Fruit fly (Drosophila melanogaster) whole organism, embryonic: ENCODE measurements around the gene hbt.

Experiments used
- Abd-B ChIP-seq: fragments of 200-800 bp; sonication (Bioruptor generic); optimal IDR thresholded peaks from 2 replicates; lab custom pipeline; 2018; ENCODE audit warnings: missing biosample characterization, mild to moderate bottlenecking, missing genetic modification characterization, moderate library complexity
- BEAF-32 ChIP-seq: fragments of 200-800 bp; sonication (Bioruptor generic); optimal IDR thresholded peaks from 3 replicates; lab custom pipeline; 2017; ENCODE audit warnings: missing biosample characterization, missing genetic modification characterization, mild to moderate bottlenecking, moderate library complexity, missing genetic modification reagents
- CG10267 ChIP-seq: fragments of 200-800 bp; sonication (Bioruptor generic); optimal IDR thresholded peaks from 2 replicates; lab custom pipeline; 2018; ENCODE audit warnings: missing biosample characterization, mild to moderate bottlenecking, missing genetic modification characterization, moderate library complexity
- CG10462 ChIP-seq: fragments of 200-800 bp; sonication (Bioruptor generic); optimal IDR thresholded peaks from 2 replicates; lab custom pipeline; 2016; ENCODE audit warnings: missing biosample characterization, missing genetic modification characterization
- CG12219 ChIP-seq: fragments of 200-800 bp; sonication (Bioruptor generic); optimal IDR thresholded peaks from 3 replicates; lab custom pipeline; 2018; ENCODE audit warnings: missing biosample characterization, mild to moderate bottlenecking, missing genetic modification characterization
- CG14667 ChIP-seq: fragments of 200-800 bp; sonication (Bioruptor generic); IDR thresholded peaks from 2 replicates; pipeline ENCODE4 v1.3.6; 2022; ENCODE audit warnings: missing biosample characterization, missing genetic modification characterization
- CG1603 ChIP-seq: fragments of 200-800 bp; sonication (Bioruptor generic); optimal IDR thresholded peaks from 2 replicates; lab custom pipeline; 2019; ENCODE audit warnings: missing biosample characterization, mild to moderate bottlenecking, missing genetic modification characterization, moderate library complexity
- CG17328 ChIP-seq: fragments of 200-800 bp; sonication (Bioruptor generic); IDR thresholded peaks from 2 replicates; pipeline ENCODE4 v1.3.6; 2022; ENCODE audit warnings: missing biosample characterization, missing genetic modification characterization
- CG18764 ChIP-seq: fragments of 200-800 bp; sonication (Bioruptor generic); optimal IDR thresholded peaks from 3 replicates; lab custom pipeline; 2016; ENCODE audit warnings: missing biosample characterization, missing genetic modification characterization
- CG2129 ChIP-seq: fragments of 200-800 bp; sonication (Bioruptor generic); IDR thresholded peaks from 2 replicates; pipeline ENCODE4 v1.3.6; 2022; ENCODE audit warnings: missing biosample characterization, missing genetic modification characterization; ENCODE audit not compliant: partially characterized antibody
- CG2678 ChIP-seq: fragments of 200-800 bp; sonication (Bioruptor generic); optimal IDR thresholded peaks from 3 replicates; lab custom pipeline; 2019; ENCODE audit warnings: missing biosample characterization, mild to moderate bottlenecking, missing genetic modification characterization, moderate library complexity
- CG3065 ChIP-seq: fragments of 200-800 bp; sonication (Bioruptor generic); optimal IDR thresholded peaks from 2 replicates; lab custom pipeline; 2016; ENCODE audit warnings: missing biosample characterization, missing genetic modification characterization
- CG34224 ChIP-seq: fragments of 200-800 bp; sonication (Bioruptor generic); IDR thresholded peaks from 3 replicates; pipeline ENCODE4 v1.3.6; 2022; ENCODE audit warnings: missing biosample characterization, missing genetic modification characterization; ENCODE audit not compliant: partially characterized antibody
- CG34376 ChIP-seq: fragments of 200-800 bp; sonication (Bioruptor generic); optimal IDR thresholded peaks from 2 replicates; lab custom pipeline; 2018; ENCODE audit warnings: missing biosample characterization, mild to moderate bottlenecking, missing genetic modification characterization
- CG4328 ChIP-seq: fragments of 200-800 bp; sonication (Bioruptor generic); optimal IDR thresholded peaks from 3 replicates; lab custom pipeline; 2017; ENCODE audit warnings: missing biosample characterization, missing genetic modification reagents, missing genetic modification characterization
- CG4424 ChIP-seq: fragments of 200-800 bp; sonication (Bioruptor generic); optimal IDR thresholded peaks from 3 replicates; lab custom pipeline; 2016; ENCODE audit warnings: missing biosample characterization, missing genetic modification characterization
- CG4617 ChIP-seq: fragments of 200-800 bp; sonication (Bioruptor generic); optimal IDR thresholded peaks from 3 replicates; lab custom pipeline; 2016; ENCODE audit warnings: missing biosample characterization, missing genetic modification characterization, borderline replicate concordance
- CG6854 ChIP-seq: fragments of 200-800 bp; sonication (Bioruptor generic); optimal IDR thresholded peaks from 3 replicates; lab custom pipeline; 2017; ENCODE audit warnings: missing biosample characterization, mild to moderate bottlenecking, missing genetic modification characterization
- CG8290 ChIP-seq, 3 experiments: fragments of 200-800 bp; sonication (Bioruptor generic); optimal IDR thresholded peaks; 2 replicates each; lab custom pipeline; 2016 to 2019; ENCODE audit warnings: missing biosample characterization in 3 of 3, missing genetic modification characterization in 3 of 3, mild to moderate bottlenecking in 2 of 3, moderate library complexity in 1 of 3
- CG8924 ChIP-seq: fragments of 200-800 bp; optimal IDR thresholded peaks from 3 replicates; lab custom pipeline; 2019; ENCODE audit warnings: missing biosample characterization, mild to moderate bottlenecking, missing genetic modification characterization, moderate library complexity
- CHES-1-like ChIP-seq: fragments of 200-800 bp; sonication (Bioruptor generic); optimal IDR thresholded peaks from 2 replicates; lab custom pipeline; 2016; ENCODE audit warnings: missing biosample characterization, missing genetic modification characterization
- Chrac-16 ChIP-seq: fragments of 200-800 bp; sonication (Bioruptor generic); optimal IDR thresholded peaks from 3 replicates; lab custom pipeline; 2016; ENCODE audit warnings: missing biosample characterization, missing genetic modification characterization
- Fer2 ChIP-seq: fragments of 200-800 bp; sonication (Bioruptor generic); optimal IDR thresholded peaks from 2 replicates; lab custom pipeline; 2018; ENCODE audit warnings: missing biosample characterization, mild to moderate bottlenecking, missing genetic modification characterization, moderate library complexity
- Lim3 ChIP-seq: fragments of 200-800 bp; sonication (Bioruptor generic); IDR thresholded peaks from 2 replicates; pipeline ENCODE4 v1.3.6; 2022; ENCODE audit warnings: missing biosample characterization, missing genetic modification characterization
- Max ChIP-seq: fragments of 200-800 bp; sonication (Bioruptor generic); optimal IDR thresholded peaks from 2 replicates; lab custom pipeline; 2016; ENCODE audit warnings: missing biosample characterization, mild to moderate bottlenecking, missing genetic modification characterization
- NK7.1 ChIP-seq: fragments of 200-800 bp; sonication (Bioruptor generic); optimal IDR thresholded peaks from 3 replicates; lab custom pipeline; 2016; ENCODE audit warnings: missing biosample characterization, missing genetic modification characterization
- Opbp ChIP-seq: fragments of 200-800 bp; sonication (Bioruptor generic); IDR thresholded peaks from 3 replicates; pipeline ENCODE4 v1.3.6; 2022; ENCODE audit warnings: missing biosample characterization, missing genetic modification characterization; ENCODE audit not compliant: partially characterized antibody
- ab ChIP-seq: fragments of 200-800 bp; sonication (Bioruptor generic); optimal IDR thresholded peaks from 2 replicates; lab custom pipeline; 2016; ENCODE audit warnings: missing biosample characterization, missing genetic modification characterization
- abd-A ChIP-seq: fragments of 200-800 bp; sonication (Bioruptor generic); optimal IDR thresholded peaks from 3 replicates; lab custom pipeline; 2019; ENCODE audit warnings: missing biosample characterization, mild to moderate bottlenecking, missing genetic modification characterization, moderate library complexity
- al ChIP-seq: fragments of 200-800 bp; sonication (Bioruptor generic); IDR thresholded peaks from 2 replicates; pipeline ENCODE4 v1.3.6; 2022; ENCODE audit warnings: missing biosample characterization, missing genetic modification characterization
- chn ChIP-seq: fragments of 200-800 bp; sonication (Bioruptor generic); optimal IDR thresholded peaks from 2 replicates; lab custom pipeline; 2016; ENCODE audit warnings: missing biosample characterization, missing genetic modification characterization
- danr ChIP-seq: fragments of 200-800 bp; sonication (Bioruptor generic); IDR thresholded peaks from 2 replicates; pipeline ENCODE4 v1.3.6; 2022; ENCODE audit warnings: missing biosample characterization, missing genetic modification characterization
- dmrt11E ChIP-seq: fragments of 200-800 bp; sonication (Bioruptor generic); optimal IDR thresholded peaks from 3 replicates; lab custom pipeline; 2018; ENCODE audit warnings: missing biosample characterization, mild to moderate bottlenecking, missing genetic modification characterization, moderate library complexity
- dpn ChIP-seq, 2 experiments: fragments of 200-800 bp; sonication (Bioruptor generic); optimal IDR thresholded peaks; 3 replicates each; lab custom pipeline; 2016; ENCODE audit warnings: missing biosample characterization in 2 of 2, missing genetic modification characterization in 2 of 2
- gcm2 ChIP-seq: fragments of 200-800 bp; sonication (Bioruptor generic); optimal IDR thresholded peaks from 2 replicates; lab custom pipeline; 2016; ENCODE audit warnings: missing biosample characterization, missing genetic modification characterization
- hb ChIP-seq: fragments of 200-800 bp; sonication (Bioruptor generic); IDR thresholded peaks from 3 replicates; pipeline ENCODE4 v1.3.6; 2022; ENCODE audit warnings: missing biosample characterization, missing genetic modification characterization; ENCODE audit not compliant: partially characterized antibody
- hth ChIP-seq: fragments of >200 bp; optimal IDR thresholded peaks from 2 replicates; lab custom pipeline; 2017; ENCODE audit warnings: inconsistent platforms
- lmd ChIP-seq: fragments of 200-800 bp; sonication (Bioruptor generic); IDR thresholded peaks from 2 replicates; pipeline ENCODE4 v1.3.6; 2022; ENCODE audit warnings: missing biosample characterization, missing genetic modification characterization
- nerfin-1 ChIP-seq: fragments of 200-800 bp; sonication (Bioruptor generic); optimal IDR thresholded peaks from 3 replicates; lab custom pipeline; 2019; ENCODE audit warnings: missing biosample characterization, mild to moderate bottlenecking, missing genetic modification characterization, moderate library complexity
- nmo ChIP-seq: fragments of 200-800 bp; sonication (Bioruptor generic); optimal IDR thresholded peaks from 2 replicates; lab custom pipeline; 2018; ENCODE audit warnings: missing biosample characterization, mild to moderate bottlenecking, missing genetic modification characterization, moderate library complexity
- org-1 ChIP-seq: fragments of 200-800 bp; sonication (Bioruptor generic); optimal IDR thresholded peaks from 2 replicates; lab custom pipeline; 2017; ENCODE audit warnings: missing biosample characterization, missing genetic modification characterization
- peb ChIP-seq: fragments of 200-800 bp; sonication (Bioruptor generic); IDR thresholded peaks from 2 replicates; pipeline ENCODE4 v1.3.6; 2022; ENCODE audit warnings: missing biosample characterization, missing genetic modification characterization
- ro ChIP-seq: fragments of 200-800 bp; sonication (Bioruptor generic); IDR thresholded peaks from 2 replicates; pipeline ENCODE4 v1.3.6; 2022; ENCODE audit warnings: missing biosample characterization, missing genetic modification characterization
- row ChIP-seq: fragments of 200-800 bp; sonication (Bioruptor generic); IDR thresholded peaks from 3 replicates; pipeline ENCODE4 v1.3.6; 2022; ENCODE audit warnings: missing biosample characterization, missing genetic modification characterization
- sc ChIP-seq, 3 experiments: fragments of >200 bp in 2 of 3; fragments of 200-800 bp in 1 of 3; sonication (Bioruptor generic) in 1 of 3; optimal IDR thresholded peaks; 2 replicates in 2 of 3; 3 replicates in 1 of 3; lab custom pipeline; 2017; ENCODE audit warnings: mild to moderate bottlenecking in 1 of 3, missing biosample characterization in 1 of 3, missing genetic modification characterization in 1 of 3, missing genetic modification reagents in 1 of 3
- sim ChIP-seq: fragments of 200-800 bp; sonication (Bioruptor generic); IDR thresholded peaks from 2 replicates; pipeline ENCODE4 v1.3.6; 2022; ENCODE audit warnings: missing biosample characterization, missing genetic modification characterization
- ssp ChIP-seq: fragments of 200-800 bp; sonication (Bioruptor generic); IDR thresholded peaks from 2 replicates; pipeline ENCODE4 v1.3.6; 2022; ENCODE audit warnings: missing biosample characterization, missing genetic modification characterization
- tin ChIP-seq: fragments of 200-800 bp; sonication (Bioruptor generic); optimal IDR thresholded peaks from 3 replicates; lab custom pipeline; 2016; ENCODE audit warnings: missing biosample characterization, missing genetic modification characterization
- tna ChIP-seq: fragments of 200-800 bp; sonication (Bioruptor generic); IDR thresholded peaks from 2 replicates; pipeline ENCODE4 v1.3.6; 2022; ENCODE audit warnings: missing biosample characterization, missing genetic modification characterization; ENCODE audit not compliant: partially characterized antibody
- zen ChIP-seq: fragments of 200-800 bp; sonication (Bioruptor generic); optimal IDR thresholded peaks from 3 replicates; lab custom pipeline; 2018; ENCODE audit warnings: missing biosample characterization, mild to moderate bottlenecking, missing genetic modification characterization, moderate library complexity

The hbt gene

dm6 chr2L:13370762-13371161 lies 39.8 kb upstream of the hbt start, which contains the start of gene ND-B22:
Gene ND-B22 (minus strand): TSS chr2L:13371110.
- TF ChIP-seq CG6854 (GFP tag; lab: Kevin White, UChicago) (no peak), Chrac-16 (GFP tag; lab: Kevin White, UChicago) (peak; percentile 15), gcm2 (GFP tag; lab: Kevin White, UChicago) (no peak), CG8290 (GFP tag; optimal IDR thresholded peaks at IDR 0.05; lab: Kevin White, UChicago) (no peak), CG8290 (tag; optimal IDR thresholded peaks at IDR 0.05; lab: Kevin White, UChicago) (peak in 1 of 2 experiments; percentile 49), ro (GFP tag; lab: Robert Waterston, UW) (no peak), zen (tag; lab: Kevin White, UChicago) (peak; percentile 12), tin (GFP tag; lab: Kevin White, UChicago) (peak; percentile 46), al (GFP tag; lab: Robert Waterston, UW) (no peak), CG2129 (GFP tag; lab: Robert Waterston, UW) (no peak), chn (GFP tag; lab: Kevin White, UChicago) (peak; percentile 30), CG2678 (tag; lab: Kevin White, UChicago) (peak; percentile 28), sc (optimal IDR thresholded peaks at IDR 0.05; lab: Kevin White, UChicago) (no peak), sc (GFP tag; optimal IDR thresholded peaks at IDR 0.05; lab: Kevin White, UChicago) (no peak), CG4617 (peak; percentile 87), hb (GFP tag; lab: Robert Waterston, UW) (0 out of 3 replicates have a peak, but pooled peaks have one; percentile 28), ssp (GFP tag; lab: Robert Waterston, UW) (no peak), dpn (GFP tag; optimal IDR thresholded peaks at IDR 0.05; lab: Kevin White, UChicago) (peak; percentile 38 to 51), CG18764 (GFP tag; lab: Kevin White, UChicago) (no peak), sim (no peak), hth (lab: Kevin White, UChicago) (no peak), danr (GFP tag; lab: Robert Waterston, UW) (no peak), Abd-B (no peak), CG8924 (peak; percentile 32), CHES-1-like (GFP tag; lab: Kevin White, UChicago) (no peak), CG1603 (tag; lab: Kevin White, UChicago) (peak; percentile 46), abd-A (tag; lab: Kevin White, UChicago) (no peak), CG4424 (GFP tag; lab: Kevin White, UChicago) (peak; percentile 26), peb (GFP tag; lab: Robert Waterston, UW) (no peak), Lim3 (no peak), tna (GFP tag; lab: Robert Waterston, UW) (0 out of 2 replicates have a peak, but pooled peaks have one; percentile 33), dmrt11E (tag; lab: Kevin White, UChicago) (peak; percentile 10), CG14667 (GFP tag; lab: Robert Waterston, UW) (no peak), nmo (GFP tag; lab: Kevin White, UChicago) (peak; percentile 39), CG10267 (tag; lab: Kevin White, UChicago) (peak; percentile 93), BEAF-32 (GFP tag; lab: Kevin White, UChicago) (peak; percentile 25), ab (GFP tag; lab: Kevin White, UChicago) (no peak), nerfin-1 (tag; lab: Kevin White, UChicago) (no peak), CG3065 (no peak), row (GFP tag; lab: Robert Waterston, UW) (peak; percentile 31; the same call in 1 of the 3 replicates), CG10462 (no peak), NK7.1 (GFP tag; lab: Kevin White, UChicago) (peak; percentile 34), Fer2 (tag; lab: Kevin White, UChicago) (peak; percentile 19), org-1 (no peak), lmd (no peak), Max (GFP tag; lab: Kevin White, UChicago) (peak; percentile 30), CG17328 (GFP tag; lab: Robert Waterston, UW) (no peak), CG12219 (no peak), CG34224 (GFP tag; lab: Robert Waterston, UW) (peak; percentile 52; the same call in 1 of the 3 replicates), CG34376 (GFP tag; lab: Kevin White, UChicago) (peak; percentile 33), CG4328 (no peak), Opbp (GFP tag; lab: Robert Waterston, UW) (peak; percentile 55; the same call in 2 of the 3 replicates)
